Worm (Caenorhabditis elegans): ENCODE data around the gene ZK757.1.

- TF ChIP-seq him-1 (tag; optimal IDR thresholded peaks at IDR 0.05): no peak
- TF ChIP-seq dao-5 (tag; optimal IDR thresholded peaks at IDR 0.05): no peak
- no peak for TF ChIP-seq W03F9.2 (tag; optimal IDR thresholded peaks at IDR 0.05)
These were observed 32.9 kb upstream of the ZK757.1 start for ce11 chrIII:9903694-9904292.
